Worm (Caenorhabditis elegans): Measurements from ENCODE around the gene pef-1.

pef-1 gene

ce11 chrIII:954553-954952 lies 28.4 kb upstream of the pef-1 start, which contains the start of the genes T12B5.15 and T12B5.14:
T12B5.15 (minus strand) TSS chrIII:954653.
T12B5.14 (plus strand) TSS chrIII:954873.
- TF ChIP-seq daf-16 (GFP tag; optimal IDR thresholded peaks at IDR 0.05) (no peak), daf-16 (tag; optimal IDR thresholded peaks at IDR 0.05) (no peak), nhr-102 (tag; optimal IDR thresholded peaks at IDR 0.05) (no peak), nhr-48 (tag; optimal IDR thresholded peaks at IDR 0.05) (no peak), spr-1 (tag; optimal IDR thresholded peaks at IDR 0.05) (no peak), lin-15B (tag; optimal IDR thresholded peaks at IDR 0.05) (no peak), zfp-2 (tag; optimal IDR thresholded peaks at IDR 0.05) (no peak), zip-11 (GFP tag; IDR thresholded peaks at IDR 0.05) (no peak), nhr-237 (tag; optimal IDR thresholded peaks at IDR 0.05) (no peak), F10B5.3 (tag; optimal IDR thresholded peaks at IDR 0.05) (no peak), Y5F2A.4 (GFP tag; optimal IDR thresholded peaks at IDR 0.05) (no peak)

DNA sequence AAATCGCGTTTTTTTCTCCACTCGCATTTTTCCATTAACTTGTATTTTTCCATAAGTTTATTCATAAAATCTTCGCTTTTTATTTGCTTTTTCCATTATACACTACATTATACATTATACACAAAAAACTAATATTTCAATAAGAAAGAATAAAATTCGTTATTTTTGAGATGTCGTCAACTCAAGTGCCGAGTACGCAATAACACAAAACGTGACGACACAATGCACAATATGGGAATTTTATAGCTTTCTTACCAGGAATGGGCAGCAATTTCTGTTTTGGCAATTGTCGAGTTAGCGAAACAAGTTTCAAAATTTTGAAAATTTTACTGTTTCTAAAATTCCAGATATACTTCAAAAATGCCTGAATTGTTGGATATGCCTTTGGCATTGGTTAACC lies 26.1 kb upstream of the pef-1 start, which contains the start of gene fbxa-10:
Gene fbxa-10, plus strand, starts transcription at position 207 of the 400 bp plus-strand sequence.
- no peak for TF ChIP-seq ceh-32 (tag; optimal IDR thresholded peaks at IDR 0.05; ENCODE audit: poor library complexity)
- TF ChIP-seq ztf-7 (tag; optimal IDR thresholded peaks at IDR 0.05) = no peak
- TF ChIP-seq F10B5.3 (tag; optimal IDR thresholded peaks at IDR 0.05) = no peak
- TF ChIP-seq mxl-3 (GFP tag; optimal IDR thresholded peaks at IDR 0.05) = no peak
- TF ChIP-seq dpl-1 (GFP tag; optimal IDR thresholded peaks at IDR 0.05) = no peak
- TF ChIP-seq lin-1 (GFP tag; IDR thresholded peaks at IDR 0.05) = no peak
- TF ChIP-seq gei-8 (GFP tag; optimal IDR thresholded peaks at IDR 0.05) = no peak
- no peak for TF ChIP-seq lin-39 (tag; optimal IDR thresholded peaks at IDR 0.05)

ce11 chrIII:950472-950871 lies 24.4 kb upstream of the pef-1 start, which contains the start of the genes fbxa-67 and fbxa-11:
fbxa-67 (minus strand) TSS chrIII:950670.
fbxa-11 (plus strand) TSS chrIII:950869.
- TF ChIP-seq T20F7.1 (GFP tag; optimal IDR thresholded peaks at IDR 0.05) (peak; percentile 25), fkh-10 (GFP tag; optimal IDR thresholded peaks at IDR 0.05) (no peak), nhr-76 (tag; optimal IDR thresholded peaks at IDR 0.05) (no peak), dve-1 (tag; optimal IDR thresholded peaks at IDR 0.05; ENCODE audit: insufficient read depth) (peak; percentile 21), snpc-1.2 (GFP tag; IDR thresholded peaks at IDR 0.05) (no peak), set-16 (GFP tag; IDR thresholded peaks at IDR 0.05) (no peak), egl-27 (tag; optimal IDR thresholded peaks at IDR 0.05) (no peak), dpl-1 (GFP tag; optimal IDR thresholded peaks at IDR 0.05) (peak; percentile 51), pqm-1 (tag; optimal IDR thresholded peaks at IDR 0.05) (no peak)

DNA sequence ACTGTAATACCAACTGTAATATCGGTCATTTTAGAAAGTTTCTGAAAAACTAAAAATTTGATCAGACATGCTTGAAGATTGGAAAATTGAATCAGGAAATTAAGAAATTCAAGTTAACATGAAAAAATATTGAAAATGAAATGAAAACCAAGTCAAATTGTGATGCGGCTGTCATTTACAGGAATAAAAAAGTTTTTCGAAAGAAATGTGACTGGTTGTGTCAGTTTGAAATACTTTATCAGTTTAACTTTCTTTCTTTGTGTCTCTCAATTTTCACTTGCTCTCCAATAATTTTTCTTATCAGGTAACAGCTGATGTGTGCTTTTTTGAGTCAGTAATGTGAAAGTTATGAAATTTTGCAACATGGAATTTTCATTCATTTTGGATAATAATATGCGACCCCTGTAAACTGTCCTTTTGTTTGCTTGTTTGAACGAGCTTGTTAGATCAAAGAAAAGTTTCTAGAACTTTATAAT lies 20.2 kb upstream of the pef-1 start, which contains the start of gene fbxa-60:
Gene fbxa-60, minus strand, starts transcription at position 51 of the 476 bp plus-strand sequence.
- no peak for TF ChIP-seq mep-1 (tag; optimal IDR thresholded peaks at IDR 0.05)
- peak; percentile 95 for TF ChIP-seq dmd-6 (GFP tag; IDR thresholded peaks at IDR 0.05)
- no peak for TF ChIP-seq ZK337.2 (GFP tag; IDR thresholded peaks at IDR 0.05)
- TF ChIP-seq Y105C5A.15 (GFP tag; IDR thresholded peaks at IDR 0.05) = no peak
- TF ChIP-seq unc-39 (tag; optimal IDR thresholded peaks at IDR 0.05) = no peak
- TF ChIP-seq nhr-237 (tag; optimal IDR thresholded peaks at IDR 0.05) = no peak
- no peak for TF ChIP-seq nhr-6 (tag; optimal IDR thresholded peaks at IDR 0.05)
- peak; percentile 75 for TF ChIP-seq zip-2 (tag; optimal IDR thresholded peaks at IDR 0.05)
- no peak for TF ChIP-seq fkh-10 (GFP tag; optimal IDR thresholded peaks at IDR 0.05)
- TF ChIP-seq madf-9 (GFP tag; conservative IDR thresholded peaks at IDR 0.05) = no peak
- peak; percentile 36; the same call in 1 of the 2 replicates for TF ChIP-seq lin-1 (GFP tag; IDR thresholded peaks at IDR 0.05)
- peak; percentile 16 for TF ChIP-seq hlh-30 (tag; optimal IDR thresholded peaks at IDR 0.05; ENCODE audit: insufficient read depth)
- no peak for TF ChIP-seq dmd-8 (GFP tag; IDR thresholded peaks at IDR 0.05)
- no peak for TF ChIP-seq nhr-25 (tag; optimal IDR thresholded peaks at IDR 0.05; ENCODE audit: borderline replicate concordance, insufficient read depth)
- peak; percentile 76 for TF ChIP-seq pqm-1 (tag; optimal IDR thresholded peaks at IDR 0.05)
- TF ChIP-seq attf-4 (tag; optimal IDR thresholded peaks at IDR 0.05) = no peak
- no peak for TF ChIP-seq lin-29 (GFP tag; IDR thresholded peaks at IDR 0.05)
- peak; percentile 80 for TF ChIP-seq php-3 (GFP tag; IDR thresholded peaks at IDR 0.05)
- no peak for TF ChIP-seq unc-62 (GFP tag; optimal IDR thresholded peaks at IDR 0.05 in 1 of 2)
- TF ChIP-seq unc-62 (tag; optimal IDR thresholded peaks at IDR 0.05) = no peak
- no peak for TF ChIP-seq D1046.2 (GFP tag; IDR thresholded peaks at IDR 0.05)
- TF ChIP-seq mdl-1 (tag; optimal IDR thresholded peaks at IDR 0.05) = no peak
- TF ChIP-seq F26F4.8 (GFP tag; conservative IDR thresholded peaks at IDR 0.05) = no peak
- peak; percentile 12 for TF ChIP-seq nhr-77 (tag; optimal IDR thresholded peaks at IDR 0.05)
- TF ChIP-seq daf-16 (GFP tag; optimal IDR thresholded peaks at IDR 0.05) = no peak
- TF ChIP-seq daf-16 (tag; optimal IDR thresholded peaks at IDR 0.05) = peak; percentile 53
- TF ChIP-seq set-16 (GFP tag; IDR thresholded peaks at IDR 0.05) = no peak

All from whole organism, L4 larva.